Fruit fly (Drosophila melanogaster) whole organism, embryonic: ENCODE data around the gene CG14537.
A peak's percentile ranks its signal among the peaks of the same experiment; 100 is the strongest.

Experiments used
- ATbp ChIP-seq: fragments of 200-800 bp; sonication (Bioruptor generic); optimal IDR thresholded peaks from 2 replicates; lab custom pipeline; 2017; ENCODE audit warnings: missing biosample characterization, mild to moderate bottlenecking, missing genetic modification characterization, missing genetic modification reagents
- Aef1 ChIP-seq: fragments of 200-800 bp; sonication (Bioruptor generic); IDR thresholded peaks from 3 replicates; pipeline ENCODE4 v1.3.6; 2022; ENCODE audit warnings: missing biosample characterization, missing genetic modification characterization
- CG10366 ChIP-seq: fragments of 200-800 bp; sonication (Bioruptor generic); IDR thresholded peaks from 2 replicates; pipeline ENCODE4 v1.3.6; 2022; ENCODE audit warnings: missing biosample characterization, missing genetic modification characterization
- CG11696 ChIP-seq: fragments of 200-800 bp; sonication (Bioruptor generic); IDR thresholded peaks from 2 replicates; pipeline ENCODE4 v1.3.6; 2022; ENCODE audit warnings: missing biosample characterization, missing genetic modification characterization
- CG11723 ChIP-seq: fragments of 200-800 bp; sonication (Bioruptor generic); optimal IDR thresholded peaks from 2 replicates; lab custom pipeline; 2017; ENCODE audit warnings: missing biosample characterization, mild to moderate bottlenecking, missing genetic modification characterization
- CG14965 ChIP-seq: fragments of 200-800 bp; sonication (Bioruptor generic); optimal IDR thresholded peaks from 2 replicates; lab custom pipeline; 2016; ENCODE audit warnings: missing biosample characterization, missing genetic modification characterization, borderline replicate concordance
- CG18599 ChIP-seq: fragments of 200-800 bp; sonication (Bioruptor generic); optimal IDR thresholded peaks from 3 replicates; lab custom pipeline; 2017; ENCODE audit warnings: missing biosample characterization, missing genetic modification characterization, mild to moderate bottlenecking, moderate library complexity, missing genetic modification reagents
- CG2712 ChIP-seq: fragments of 200-800 bp; optimal IDR thresholded peaks from 3 replicates; lab custom pipeline; 2019; ENCODE audit warnings: missing biosample characterization, mild to moderate bottlenecking, missing genetic modification characterization, moderate library complexity
- CG30020 ChIP-seq: fragments of 200-800 bp; optimal IDR thresholded peaks from 2 replicates; lab custom pipeline; 2019; ENCODE audit warnings: missing biosample characterization, mild to moderate bottlenecking, missing genetic modification characterization, moderate library complexity
- CG33213 ChIP-seq: fragments of 200-800 bp; sonication (Bioruptor generic); optimal IDR thresholded peaks from 3 replicates; lab custom pipeline; 2016; ENCODE audit warnings: missing biosample characterization, missing genetic modification characterization
- CG6683 ChIP-seq: fragments of 200-800 bp; sonication (Bioruptor generic); optimal IDR thresholded peaks from 2 replicates; lab custom pipeline; 2017; ENCODE audit warnings: missing biosample characterization, mild to moderate bottlenecking, missing genetic modification characterization, missing genetic modification reagents
- CG7357 ChIP-seq: fragments of 200-800 bp; sonication (Bioruptor generic); IDR thresholded peaks from 3 replicates; pipeline ENCODE4 v1.3.6; 2022; ENCODE audit warnings: missing biosample characterization, missing genetic modification characterization
- CG7839 ChIP-seq: fragments of 200-800 bp; sonication (Bioruptor generic); optimal IDR thresholded peaks from 3 replicates; lab custom pipeline; 2018; ENCODE audit warnings: missing biosample characterization, mild to moderate bottlenecking, missing genetic modification characterization, moderate library complexity
- CG8359 ChIP-seq: fragments of 200-800 bp; sonication (Bioruptor generic); optimal IDR thresholded peaks from 2 replicates; lab custom pipeline; 2017; ENCODE audit warnings: missing biosample characterization, mild to moderate bottlenecking, missing genetic modification characterization, borderline replicate concordance
- CG9609 ChIP-seq: fragments of 200-800 bp; sonication (Bioruptor generic); optimal IDR thresholded peaks from 3 replicates; lab custom pipeline; 2016; ENCODE audit warnings: missing biosample characterization, missing genetic modification characterization
- CG9932 ChIP-seq: fragments of 200-800 bp; sonication (Bioruptor generic); IDR thresholded peaks from 2 replicates; pipeline ENCODE4 v1.3.6; 2022; ENCODE audit warnings: missing biosample characterization, missing genetic modification characterization
- H15 ChIP-seq: fragments of 200-800 bp; sonication (Bioruptor generic); IDR thresholded peaks from 3 replicates; pipeline ENCODE4 v1.3.6; 2022; ENCODE audit warnings: missing biosample characterization, missing genetic modification characterization
- Hey ChIP-seq: fragments of 200-800 bp; sonication (Bioruptor generic); optimal IDR thresholded peaks from 3 replicates; lab custom pipeline; 2018; ENCODE audit warnings: missing biosample characterization, mild to moderate bottlenecking, missing genetic modification characterization
- Hmx ChIP-seq: fragments of 200-800 bp; sonication (Bioruptor generic); optimal IDR thresholded peaks from 2 replicates; lab custom pipeline; 2016; ENCODE audit warnings: missing biosample characterization, missing genetic modification characterization
- MBD-R2 ChIP-seq: fragments of 200-800 bp; sonication (Bioruptor generic); IDR thresholded peaks from 2 replicates; pipeline ENCODE4 v1.3.6; 2022; ENCODE audit warnings: missing biosample characterization, missing genetic modification characterization
- MTF-1 ChIP-seq: fragments of 200-800 bp; sonication (Bioruptor generic); optimal IDR thresholded peaks from 2 replicates; lab custom pipeline; 2018; ENCODE audit warnings: missing biosample characterization, mild to moderate bottlenecking, missing genetic modification characterization, borderline replicate concordance
- Mad ChIP-seq: fragments of 200-800 bp; sonication (Bioruptor generic); optimal IDR thresholded peaks from 2 replicates; lab custom pipeline; 2016; ENCODE audit warnings: missing biosample characterization, missing genetic modification characterization
- Scr ChIP-seq: fragments of 200-800 bp; sonication (Bioruptor generic); IDR thresholded peaks from 2 replicates; pipeline ENCODE4 v1.3.6; 2022; ENCODE audit warnings: missing biosample characterization, missing genetic modification characterization; ENCODE audit not compliant: partially characterized antibody
- Sry-δ ChIP-seq: fragments of 200-800 bp; sonication (Bioruptor generic); optimal IDR thresholded peaks from 2 replicates; lab custom pipeline; 2016; ENCODE audit warnings: missing biosample characterization, missing genetic modification characterization
- aop ChIP-seq: fragments of 200-800 bp; sonication (Bioruptor generic); IDR thresholded peaks from 2 replicates; pipeline ENCODE4 v1.3.6; 2022; ENCODE audit warnings: missing biosample characterization, missing genetic modification characterization
- ap ChIP-seq: fragments of 200-800 bp; sonication (Bioruptor generic); IDR thresholded peaks from 2 replicates; pipeline ENCODE4 v1.3.6; 2022; ENCODE audit warnings: missing biosample characterization, missing genetic modification characterization
- ato ChIP-seq: fragments of 200-800 bp; sonication (Bioruptor generic); IDR thresholded peaks from 2 replicates; pipeline ENCODE4 v1.3.6; 2022; ENCODE audit warnings: missing biosample characterization, missing genetic modification characterization; ENCODE audit not compliant: partially characterized antibody
- caup ChIP-seq: fragments of 200-800 bp; sonication (Bioruptor generic); optimal IDR thresholded peaks from 3 replicates; lab custom pipeline; 2017; ENCODE audit warnings: missing biosample characterization, mild to moderate bottlenecking, missing genetic modification characterization, moderate library complexity; ENCODE audit not compliant: severe bottlenecking
- chn ChIP-seq: fragments of 200-800 bp; sonication (Bioruptor generic); optimal IDR thresholded peaks from 2 replicates; lab custom pipeline; 2016; ENCODE audit warnings: missing biosample characterization, missing genetic modification characterization
- da ChIP-seq: fragments of 200-800 bp; sonication (Bioruptor generic); optimal IDR thresholded peaks from 2 replicates; lab custom pipeline; 2016; ENCODE audit warnings: missing biosample characterization, missing genetic modification characterization
- dan ChIP-seq: fragments of 200-800 bp; sonication (Bioruptor generic); IDR thresholded peaks from 2 replicates; pipeline ENCODE4 v1.3.6; 2022; ENCODE audit warnings: missing biosample characterization, missing genetic modification characterization
- dimm ChIP-seq: fragments of 200-800 bp; sonication (Bioruptor generic); IDR thresholded peaks from 2 replicates; pipeline ENCODE4 v1.3.6; 2022; ENCODE audit warnings: missing biosample characterization, missing genetic modification characterization
- dmrt11E ChIP-seq: fragments of 200-800 bp; sonication (Bioruptor generic); optimal IDR thresholded peaks from 3 replicates; lab custom pipeline; 2018; ENCODE audit warnings: missing biosample characterization, mild to moderate bottlenecking, missing genetic modification characterization, moderate library complexity
- eve ChIP-seq, 2 experiments: fragments of >200 bp; optimal IDR thresholded peaks; 2 replicates each; lab custom pipeline; 2017; ENCODE audit warnings: missing biosample characterization in 2 of 2, missing genetic modification characterization in 2 of 2
- ham ChIP-seq: fragments of 200-800 bp; sonication (Bioruptor generic); IDR thresholded peaks from 2 replicates; pipeline ENCODE4 v1.3.6; 2022; ENCODE audit warnings: missing biosample characterization, missing genetic modification characterization
- hb ChIP-seq: fragments of 200-800 bp; sonication (Bioruptor generic); IDR thresholded peaks from 3 replicates; pipeline ENCODE4 v1.3.6; 2022; ENCODE audit warnings: missing biosample characterization, missing genetic modification characterization; ENCODE audit not compliant: partially characterized antibody
- hth ChIP-seq: fragments of >200 bp; optimal IDR thresholded peaks from 2 replicates; lab custom pipeline; 2017; ENCODE audit warnings: inconsistent platforms
- lov ChIP-seq, 2 experiments: fragments of 200-800 bp in 1 of 2; fragments of >200 bp in 1 of 2; sonication (Bioruptor generic) in 1 of 2; IDR thresholded peaks in 1 of 2; optimal IDR thresholded peaks in 1 of 2; 2 replicates in 1 of 2; 3 replicates in 1 of 2; pipeline versions ENCODE4 v1.3.6 to Lab custom; 2017 to 2022; ENCODE audit warnings: missing biosample characterization in 1 of 2, missing genetic modification characterization in 1 of 2
- maf-S ChIP-seq: fragments of 200-800 bp; sonication (Bioruptor generic); optimal IDR thresholded peaks from 2 replicates; lab custom pipeline; 2016; ENCODE audit warnings: missing biosample characterization, missing genetic modification characterization
- nerfin-2 ChIP-seq: fragments of 200-800 bp; sonication (Bioruptor generic); IDR thresholded peaks from 2 replicates; pipeline ENCODE4 v1.3.6; 2022; ENCODE audit warnings: missing biosample characterization, missing genetic modification characterization; ENCODE audit not compliant: partially characterized antibody
- pan ChIP-seq, 4 experiments: fragments of >200 bp in 3 of 4; fragments of 200-800 bp in 1 of 4; sonication (Bioruptor generic) in 1 of 4; optimal IDR thresholded peaks in 3 of 4; IDR thresholded peaks in 1 of 4; 2 replicates each; pipeline versions ENCODE4 v1.3.6 to Lab custom; 2017 to 2022; ENCODE audit warnings: missing biosample characterization in 2 of 4, missing genetic modification characterization in 2 of 4, mixed read lengths in 1 of 4
- peb ChIP-seq: fragments of 200-800 bp; sonication (Bioruptor generic); IDR thresholded peaks from 2 replicates; pipeline ENCODE4 v1.3.6; 2022; ENCODE audit warnings: missing biosample characterization, missing genetic modification characterization
- pita ChIP-seq: fragments of 200-800 bp; sonication (Bioruptor generic); optimal IDR thresholded peaks from 2 replicates; lab custom pipeline; 2017; ENCODE audit warnings: missing biosample characterization, mild to moderate bottlenecking, missing genetic modification characterization
- sd ChIP-seq: fragments of 200-800 bp; sonication (Bioruptor generic); optimal IDR thresholded peaks from 3 replicates; lab custom pipeline; 2018; ENCODE audit warnings: missing biosample characterization, mild to moderate bottlenecking, missing genetic modification characterization, moderate library complexity
- sisA ChIP-seq: fragments of 200-800 bp; sonication (Bioruptor generic); IDR thresholded peaks from 2 replicates; pipeline ENCODE4 v1.3.6; 2022; ENCODE audit warnings: missing biosample characterization, missing genetic modification characterization
- slou ChIP-seq: fragments of 200-800 bp; sonication (Bioruptor generic); optimal IDR thresholded peaks from 3 replicates; lab custom pipeline; 2016; ENCODE audit warnings: missing biosample characterization, missing genetic modification characterization
- ssp ChIP-seq: fragments of 200-800 bp; sonication (Bioruptor generic); IDR thresholded peaks from 2 replicates; pipeline ENCODE4 v1.3.6; 2022; ENCODE audit warnings: missing biosample characterization, missing genetic modification characterization
- tx ChIP-seq: fragments of 200-800 bp; sonication (Bioruptor generic); optimal IDR thresholded peaks from 2 replicates; lab custom pipeline; 2016; ENCODE audit warnings: missing biosample characterization, missing genetic modification characterization
- wdn ChIP-seq: fragments of 200-800 bp; sonication (Bioruptor generic); IDR thresholded peaks from 2 replicates; pipeline ENCODE4 v1.3.6; 2022; ENCODE audit warnings: missing biosample characterization, missing genetic modification characterization
- yki ChIP-seq: fragments of >200 bp; optimal IDR thresholded peaks from 3 replicates; lab custom pipeline; 2018
- zf30C ChIP-seq: fragments of 200-800 bp; sonication (Bioruptor generic); optimal IDR thresholded peaks from 3 replicates; lab custom pipeline; 2018; ENCODE audit warnings: missing biosample characterization, mild to moderate bottlenecking, missing genetic modification characterization

The CG14537 gene

DNA sequence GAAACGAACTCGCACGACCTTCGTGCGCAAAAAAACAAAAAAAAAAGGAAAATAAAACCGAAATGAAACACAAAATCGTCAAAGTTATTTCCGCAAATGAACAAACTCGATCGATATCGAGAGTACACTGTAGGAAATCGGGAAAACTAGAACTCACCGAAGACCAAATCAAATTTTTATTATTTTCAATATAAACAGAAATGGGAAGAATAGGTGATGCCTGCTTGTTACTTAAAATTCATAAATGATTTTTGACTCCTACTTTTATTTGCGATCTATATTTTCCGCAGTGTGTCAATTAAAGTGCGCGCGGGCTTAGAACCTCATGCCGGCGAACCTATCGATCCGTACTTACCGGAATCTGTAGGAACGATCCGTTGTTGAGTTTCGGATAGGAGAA, 35.4 kb downstream of the CG14537 start (continued):
- TF ChIP-seq CG9932 (GFP tag; lab: Robert Waterston, UW) (peak; percentile 33; the same call in 1 of the 2 replicates), hth (lab: Kevin White, UChicago) (no peak), yki (no peak), tx (no peak), Aef1 (GFP tag; lab: Robert Waterston, UW) (no peak), Scr (GFP tag; lab: Robert Waterston, UW) (no peak), lov (optimal IDR thresholded peaks at IDR 0.05; lab: Kevin White, UChicago) (no peak), lov (GFP tag; IDR thresholded peaks at IDR 0.05; lab: Robert Waterston, UW) (no peak), chn (no peak), Mad (GFP tag; lab: Kevin White, UChicago) (no peak), ssp (GFP tag; lab: Robert Waterston, UW) (no peak), Hey (no peak), CG11723 (no peak), aop (no peak), zf30C (no peak), ap (GFP tag; lab: Robert Waterston, UW) (peak; percentile 15; the same call in 1 of the 2 replicates), dmrt11E (peak; percentile 13), H15 (GFP tag; lab: Robert Waterston, UW) (no peak), CG30020 (tag; lab: Kevin White, UChicago) (no peak), sd (tag; lab: Kevin White, UChicago) (no peak), slou (GFP tag; lab: Kevin White, UChicago) (no peak), ATbp (GFP tag; lab: Kevin White, UChicago) (no peak), CG14965 (GFP tag; lab: Kevin White, UChicago) (no peak), peb (GFP tag; lab: Robert Waterston, UW) (no peak), CG7839 (tag; lab: Kevin White, UChicago) (peak; percentile 30), maf-S (GFP tag; lab: Kevin White, UChicago) (no peak), CG7357 (GFP tag; lab: Robert Waterston, UW) (no peak), ham (no peak), Hmx (GFP tag; lab: Kevin White, UChicago) (no peak), Sry-δ (GFP tag; lab: Kevin White, UChicago) (no peak), da (GFP tag; lab: Kevin White, UChicago) (no peak), dan (no peak), eve (GFP tag; optimal IDR thresholded peaks at IDR 0.05; lab: Kevin White, UChicago) (no peak), pan (optimal IDR thresholded peaks at IDR 0.05; lab: Kevin White, UChicago) (no peak), pan (GFP tag; optimal IDR thresholded peaks at IDR 0.05 in 1 of 2, IDR thresholded peaks at IDR 0.05 in 1 of 2) (no peak), dimm (GFP tag; lab: Robert Waterston, UW) (no peak), wdn (GFP tag; lab: Robert Waterston, UW) (no peak), CG10366 (no peak), CG9609 (GFP tag; lab: Kevin White, UChicago) (no peak), CG2712 (tag; lab: Kevin White, UChicago) (peak; percentile 6), CG8359 (GFP tag; lab: Kevin White, UChicago) (no peak), CG33213 (GFP tag; lab: Kevin White, UChicago) (no peak), CG11696 (GFP tag; lab: Robert Waterston, UW) (0 out of 2 replicates have a peak, but pooled peaks have one; percentile 22), nerfin-2 (GFP tag; lab: Robert Waterston, UW) (no peak), MBD-R2 (GFP tag; lab: Robert Waterston, UW) (peak; percentile 31; the same call in 1 of the 2 replicates), MTF-1 (GFP tag; lab: Kevin White, UChicago) (no peak), sisA (GFP tag; lab: Robert Waterston, UW) (0 out of 2 replicates have a peak, but pooled peaks have one; percentile 14), CG18599 (GFP tag; lab: Kevin White, UChicago) (peak; percentile 5), caup (peak; percentile 26), CG6683 (GFP tag; lab: Kevin White, UChicago) (no peak), hb (no peak), ato (GFP tag; lab: Robert Waterston, UW) (no peak), pita (GFP tag; lab: Kevin White, UChicago) (no peak)
